Worm (Caenorhabditis elegans) whole organism, L2 larva: ENCODE data around the gene nstp-1.

Experiments used
- ama-1 ChIP-seq: fragments of 150-350 bp; optimal IDR thresholded peaks from 2 replicates; lab custom pipeline; 2018; ENCODE audit warnings: inconsistent platforms
- dmd-4 ChIP-seq: sonication (generic microtip); optimal IDR thresholded peaks from 2 replicates; lab custom pipeline; 2017; ENCODE audit warnings: missing biosample characterization, missing genetic modification characterization

DNA sequence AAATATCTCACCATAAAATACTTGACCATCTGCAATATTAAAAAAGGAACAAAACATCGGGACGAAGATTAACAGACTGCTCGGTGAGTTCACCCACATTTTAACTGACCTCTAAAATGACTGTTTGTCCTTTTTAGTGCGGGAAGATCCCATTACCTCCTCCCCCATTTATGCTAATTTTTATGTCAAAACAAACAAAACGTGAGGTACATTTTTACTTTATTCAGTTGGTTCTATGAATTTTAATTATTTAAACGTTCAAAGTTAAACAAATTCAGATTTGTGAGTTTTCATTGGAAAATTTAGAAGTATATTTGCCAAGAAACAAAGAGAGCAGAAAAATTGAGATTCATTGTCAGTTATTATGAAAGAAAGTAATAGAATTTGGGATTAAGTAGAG is 18.0 kb downstream of the nstp-1 start, which contains the start of gene C53D6.8:
- no peak for TF ChIP-seq dmd-4 (tag; lab: Kevin White, UChicago)
- TF ChIP-seq ama-1 = no peak
